Fruit fly (Drosophila melanogaster): ENCODE results near the gene bocks.

Gene bocks

DNA sequence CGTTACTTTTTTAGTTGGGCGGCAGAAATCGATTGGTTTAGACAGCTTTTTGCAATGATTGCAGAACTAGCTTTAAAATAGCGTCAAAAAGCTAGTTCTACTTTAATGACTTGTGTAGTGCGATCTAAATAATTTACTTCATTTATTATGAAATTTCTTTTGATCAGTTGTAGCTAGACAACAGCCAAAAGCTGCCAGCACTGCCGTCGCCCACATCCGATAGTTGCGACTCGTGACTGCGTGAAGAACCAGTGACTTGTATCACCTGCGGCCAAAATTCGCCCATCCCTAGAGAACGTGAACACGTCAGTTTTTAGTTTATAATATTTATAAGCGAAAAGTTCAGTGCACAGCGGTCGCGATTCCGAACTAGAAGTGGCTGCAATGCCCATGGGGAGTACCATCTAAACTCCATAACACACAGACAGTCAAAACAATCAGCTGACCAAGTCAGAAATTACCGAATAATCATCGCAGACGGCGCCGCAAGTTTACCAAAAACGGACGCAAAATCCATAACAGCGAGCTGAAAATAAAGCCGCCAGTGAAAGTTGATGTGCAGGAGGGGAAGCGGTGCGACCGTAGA is 4.0 kb downstream of the bocks start, which contains the start of gene P58IPK (continued):
- TF ChIP-seq CG12769 (tag; optimal IDR thresholded peaks at IDR 0.05), result peak; percentile 69
- no peak for TF ChIP-seq Fer2 (tag; optimal IDR thresholded peaks at IDR 0.05)
- peak; percentile 32; the same call in 2 of the 3 replicates for TF ChIP-seq Aef1 (GFP tag; IDR thresholded peaks at IDR 0.05)
- no peak for TF ChIP-seq TFAM (GFP tag; optimal IDR thresholded peaks at IDR 0.05)
- TF ChIP-seq MTF-1 (GFP tag; optimal IDR thresholded peaks at IDR 0.05; ENCODE audit: borderline replicate concordance), result peak; percentile 1
- TF ChIP-seq knrl (GFP tag; IDR thresholded peaks at IDR 0.05; ENCODE audit: partially characterized antibody), result peak; percentile 96
- peak; percentile 54 for TF ChIP-seq crc (GFP tag; optimal IDR thresholded peaks at IDR 0.05)
- peak; percentile 75 for TF ChIP-seq Chrac-16 (GFP tag; optimal IDR thresholded peaks at IDR 0.05)
- peak; percentile 63 for TF ChIP-seq sob (GFP tag; IDR thresholded peaks at IDR 0.05)
- peak; percentile 74 for TF ChIP-seq CG33213 (GFP tag; optimal IDR thresholded peaks at IDR 0.05)
- TF ChIP-seq lbe (GFP tag; optimal IDR thresholded peaks at IDR 0.05), result peak; percentile 41
- TF ChIP-seq fd96Cb (tag; optimal IDR thresholded peaks at IDR 0.05), result peak; percentile 9
- peak; percentile 65 for TF ChIP-seq CG8944 (GFP tag; optimal IDR thresholded peaks at IDR 0.05)
- no peak for TF ChIP-seq Sox102F (GFP tag; optimal IDR thresholded peaks at IDR 0.05)
- TF ChIP-seq sc (optimal IDR thresholded peaks at IDR 0.05), result no peak
- no peak for TF ChIP-seq sc (GFP tag; optimal IDR thresholded peaks at IDR 0.05)
- TF ChIP-seq p53 (GFP tag; optimal IDR thresholded peaks at IDR 0.05), result peak; percentile 60
- TF ChIP-seq Hmr (GFP tag; optimal IDR thresholded peaks at IDR 0.05), result peak; percentile 60
- no peak for TF ChIP-seq CG1832 (GFP tag; optimal IDR thresholded peaks at IDR 0.05)
- peak; percentile 26 for TF ChIP-seq CG12299 (tag; optimal IDR thresholded peaks at IDR 0.05)
- peak; percentile 77 for TF ChIP-seq Dp (GFP tag; optimal IDR thresholded peaks at IDR 0.05)
- peak; percentile 90 for TF ChIP-seq Ets97D (GFP tag; optimal IDR thresholded peaks at IDR 0.05)
- TF ChIP-seq Hr3 (GFP tag; optimal IDR thresholded peaks at IDR 0.05), result peak; percentile 46
- TF ChIP-seq BEAF-32 (GFP tag; optimal IDR thresholded peaks at IDR 0.05), result peak; percentile 99
- no peak for TF ChIP-seq gsb (GFP tag; IDR thresholded peaks at IDR 0.05)
- no peak for TF ChIP-seq danr (GFP tag; IDR thresholded peaks at IDR 0.05)
- peak; percentile 75 to 79 for TF ChIP-seq dpn (GFP tag; optimal IDR thresholded peaks at IDR 0.05)
- peak; percentile 68 for TF ChIP-seq CG10267 (tag; optimal IDR thresholded peaks at IDR 0.05)
- TF ChIP-seq cg (GFP tag; optimal IDR thresholded peaks at IDR 0.05), result no peak
- no peak for TF ChIP-seq Awh (GFP tag; IDR thresholded peaks at IDR 0.05)
- TF ChIP-seq Lpt (GFP tag; optimal IDR thresholded peaks at IDR 0.05), result no peak
- TF ChIP-seq B-H1 (GFP tag; IDR thresholded peaks at IDR 0.05), result no peak
- peak; percentile 68 for TF ChIP-seq Dek (tag; optimal IDR thresholded peaks at IDR 0.05)
- TF ChIP-seq Stat92E (GFP tag; optimal IDR thresholded peaks at IDR 0.05), result no peak
- peak; percentile 65 for TF ChIP-seq vfl (GFP tag; optimal IDR thresholded peaks at IDR 0.05)
- no peak; the same call in 1 of the 2 replicates for TF ChIP-seq Ravus (GFP tag; IDR thresholded peaks at IDR 0.05)
- peak; percentile 45; the same call in 1 of the 2 replicates for TF ChIP-seq CG11247 (GFP tag; IDR thresholded peaks at IDR 0.05)
- TF ChIP-seq CG3995 (GFP tag; optimal IDR thresholded peaks at IDR 0.05), result peak; percentile 100
- TF ChIP-seq tin (GFP tag; optimal IDR thresholded peaks at IDR 0.05), result peak; percentile 69
- no peak; the same call in 1 of the 2 replicates for TF ChIP-seq chm (GFP tag; IDR thresholded peaks at IDR 0.05)
- TF ChIP-seq seq (GFP tag; IDR thresholded peaks at IDR 0.05), result no peak
- peak; percentile 66 for TF ChIP-seq phol (tag; optimal IDR thresholded peaks at IDR 0.05)
- TF ChIP-seq ftz-f1 (GFP tag; optimal IDR thresholded peaks at IDR 0.05), result peak; percentile 59
- TF ChIP-seq CG14441 (GFP tag; IDR thresholded peaks at IDR 0.05), result peak; percentile 77
- peak; percentile 75 to 83 for TF ChIP-seq Pdp1 (GFP tag; optimal IDR thresholded peaks at IDR 0.05)
- no peak for TF ChIP-seq onecut (GFP tag; IDR thresholded peaks at IDR 0.05)
- TF ChIP-seq yki (optimal IDR thresholded peaks at IDR 0.05), result no peak
- TF ChIP-seq HLHmδ (GFP tag; optimal IDR thresholded peaks at IDR 0.05), result no peak
- peak; percentile 52 for TF ChIP-seq CG3838 (GFP tag; optimal IDR thresholded peaks at IDR 0.05)
- TF ChIP-seq toy (GFP tag; IDR thresholded peaks at IDR 0.05), result no peak
- TF ChIP-seq CG8924 (tag; optimal IDR thresholded peaks at IDR 0.05), result peak; percentile 60

Measured in whole organism, embryonic.